Fruit fly (Drosophila melanogaster) whole organism: ENCODE data around the gene CG7766.

Source experiments
- CG8478 ChIP-seq: fragments of >200 bp; optimal IDR thresholded peaks from 2 replicates; lab custom pipeline; 2018; ENCODE audit warnings: inconsistent platforms
- Dll ChIP-seq: fragments of >200 bp; optimal IDR thresholded peaks from 2 replicates; lab custom pipeline; 2017
- psq ChIP-seq: fragments of >200 bp; optimal IDR thresholded peaks from 2 replicates; lab custom pipeline; 2017
- usp ChIP-seq: fragments of >200 bp; optimal IDR thresholded peaks from 2 replicates; lab custom pipeline; 2017; ENCODE audit warnings: missing biosample characterization, missing genetic modification characterization, mixed read lengths

dm6 chrX:9093912-9094311, 9.6 kb downstream of the CG7766 start:
- no peak for TF ChIP-seq CG8478
- TF ChIP-seq Dll (lab: Kevin White, UChicago), result no peak
- no peak for TF ChIP-seq psq (lab: Kevin White, UChicago)
- no peak for TF ChIP-seq usp (GFP tag; lab: Kevin White, UChicago)
